Fruit fly (Drosophila melanogaster) whole organism, prepupa: ENCODE measurements around the gene CG4036.

Experiments
- CG10669 ChIP-seq: fragments of 200-800 bp; sonication (Bioruptor generic); optimal IDR thresholded peaks from 3 replicates; lab custom pipeline; 2018; ENCODE audit warnings: missing biosample characterization, mild to moderate bottlenecking, missing genetic modification characterization, moderate library complexity
- CG15336 ChIP-seq: fragments of 200-800 bp; sonication (Bioruptor generic); IDR thresholded peaks from 2 replicates; pipeline ENCODE4 v1.3.6; 2022; ENCODE audit warnings: missing biosample characterization, missing genetic modification characterization
- CG1621 ChIP-seq: fragments of 200-800 bp; sonication (Bioruptor generic); optimal IDR thresholded peaks from 3 replicates; lab custom pipeline; 2018; ENCODE audit warnings: missing biosample characterization, mild to moderate bottlenecking, missing genetic modification characterization
- CG6276 ChIP-seq: fragments of 200-800 bp; sonication (Bioruptor generic); optimal IDR thresholded peaks from 2 replicates; lab custom pipeline; 2017; ENCODE audit warnings: missing biosample characterization, mild to moderate bottlenecking, missing genetic modification characterization
- Met ChIP-seq: fragments of 200-800 bp; sonication (Bioruptor generic); optimal IDR thresholded peaks from 3 replicates; lab custom pipeline; 2016; ENCODE audit warnings: missing biosample characterization, missing genetic modification characterization
- cyc ChIP-seq: fragments of 200-800 bp; sonication (Bioruptor generic); optimal IDR thresholded peaks from 3 replicates; lab custom pipeline; 2016; ENCODE audit warnings: missing biosample characterization, missing genetic modification characterization
- dsx ChIP-seq: fragments of 200-800 bp; optimal IDR thresholded peaks from 3 replicates; lab custom pipeline; 2019; ENCODE audit warnings: missing biosample characterization, mild to moderate bottlenecking, missing genetic modification characterization, moderate library complexity; ENCODE audit not compliant: poor library complexity, severe bottlenecking
- salr ChIP-seq, 2 experiments: fragments of 200-800 bp; sonication (Bioruptor generic); optimal IDR thresholded peaks; 3 replicates each; lab custom pipeline; 2016 to 2018; ENCODE audit warnings: missing biosample characterization in 2 of 2, missing genetic modification characterization in 2 of 2, mild to moderate bottlenecking in 1 of 2
- ss ChIP-seq, 2 experiments: fragments of 200-800 bp; sonication (Bioruptor generic); optimal IDR thresholded peaks; 2 replicates in 1 of 2; 3 replicates in 1 of 2; lab custom pipeline; 2017 to 2018; ENCODE audit warnings: mild to moderate bottlenecking in 2 of 2, missing biosample characterization in 2 of 2, missing genetic modification characterization in 2 of 2, moderate library complexity in 1 of 2

- TF ChIP-seq dsx (GFP tag; lab: Kevin White, UChicago), result peak; percentile 52
- peak; percentile 75 for TF ChIP-seq CG15336 (GFP tag; lab: Robert Waterston, UW)
- TF ChIP-seq CG1621, result peak; percentile 58
- TF ChIP-seq CG6276 (GFP tag; lab: Kevin White, UChicago), result peak; percentile 67
- peak; percentile 73 for TF ChIP-seq CG10669 (GFP tag; lab: Kevin White, UChicago)
- TF ChIP-seq cyc (GFP tag; lab: Kevin White, UChicago), result peak; percentile 94
- TF ChIP-seq Met (GFP tag; lab: Kevin White, UChicago), result peak; percentile 89
- TF ChIP-seq salr (GFP tag; optimal IDR thresholded peaks at IDR 0.05; lab: Kevin White, UChicago), result peak; percentile 45 to 83
- TF ChIP-seq ss (GFP tag; optimal IDR thresholded peaks at IDR 0.05; lab: Kevin White, UChicago), result peak in 1 of 2 experiments; percentile 50
Measured at dm6 chr2L:9757990-9758814, 32.5 kb upstream of the CG4036 start, which contains the start of gene zf30C.
